Worm (Caenorhabditis elegans) whole organism, midembryonic: ENCODE measurements around the gene F13A2.2.

Source experiments
- flt-1 ChIP-seq: fragments of 200-800 bp; sonication (Bioruptor generic); IDR thresholded peaks from 2 replicates; pipeline ENCODE4 v1.3.6; 2022; ENCODE audit warnings: missing genetic modification characterization, missing compliant biosample characterization
- tab-1 ChIP-seq: fragments of 200-800 bp; sonication (Bioruptor generic); IDR thresholded peaks from 2 replicates; pipeline ENCODE4 v1.3.6; 2022; ENCODE audit warnings: missing genetic modification characterization, missing compliant biosample characterization
- ztf-23 ChIP-seq: fragments of 200-800 bp; sonication (Bioruptor generic); IDR thresholded peaks from 2 replicates; pipeline ENCODE4 v1.3.6; 2022; ENCODE audit warnings: missing genetic modification reagents, missing genetic modification characterization, missing compliant biosample characterization
- ztf-29 ChIP-seq: fragments of 200-800 bp; sonication (Bioruptor generic); IDR thresholded peaks from 2 replicates; pipeline ENCODE4 v1.3.6; 2022; ENCODE audit warnings: missing genetic modification reagents, missing genetic modification characterization, missing compliant biosample characterization

- TF ChIP-seq flt-1 (GFP tag; lab: Robert Waterston, UW) (no peak), tab-1 (no peak), ztf-23 (GFP tag; lab: Robert Waterston, UW) (no peak), ztf-29 (GFP tag; lab: Robert Waterston, UW) (no peak)
Measured at ce11 chrV:4387916-4388315, 3.5 kb upstream of the F13A2.2 start.
